Fruit fly (Drosophila melanogaster) whole organism, wandering third instar larva: ENCODE data around the gene CG34347.
A peak's percentile ranks its signal among the peaks of the same experiment; 100 is the strongest.

Experiments
- Rel ChIP-seq, 2 experiments: fragments of 200-800 bp; sonication (Bioruptor generic) in 1 of 2; optimal IDR thresholded peaks; 2 replicates in 1 of 2; 3 replicates in 1 of 2; lab custom pipeline; 2016 to 2019; ENCODE audit warnings: mild to moderate bottlenecking in 2 of 2, missing biosample characterization in 2 of 2, missing genetic modification characterization in 2 of 2, moderate library complexity in 1 of 2
- Vsx2 ChIP-seq: fragments of 200-300, 225-300 bp; sonication (Bioruptor generic); optimal IDR thresholded peaks from 2 replicates; lab custom pipeline; 2018; ENCODE audit warnings: missing biosample characterization, missing genetic modification characterization; ENCODE audit not compliant: partially characterized antibody
- psq ChIP-seq: fragments of 200-800 bp; sonication (Bioruptor generic); optimal IDR thresholded peaks from 3 replicates; lab custom pipeline; 2017; ENCODE audit warnings: missing biosample characterization, mild to moderate bottlenecking, missing genetic modification characterization, moderate library complexity

DNA sequence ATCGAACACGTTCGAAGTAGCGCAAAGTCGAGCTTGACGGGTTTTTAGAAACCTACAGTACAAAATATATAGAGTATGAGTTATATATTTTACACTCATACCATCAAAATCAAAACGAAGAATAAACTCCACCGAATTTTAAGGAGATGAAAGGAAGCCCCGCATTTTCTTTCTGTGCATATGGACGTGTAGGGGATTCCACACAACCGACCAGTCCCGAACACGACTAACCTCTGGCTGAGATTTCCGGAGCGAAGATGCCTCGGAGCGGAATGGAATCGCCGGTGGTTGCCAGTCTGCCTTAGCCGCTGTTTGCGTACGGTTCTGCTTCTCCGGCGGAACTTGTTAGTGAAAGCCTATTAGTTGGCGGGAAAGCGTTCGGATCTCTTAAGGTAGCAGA is 73.2 kb downstream of the CG34347 start:
- TF ChIP-seq psq (peak; percentile 97), Vsx2 (peak; percentile 55), Rel (GFP tag; optimal IDR thresholded peaks at IDR 0.05; lab: Kevin White, UChicago) (peak; percentile 49), Rel (tag; optimal IDR thresholded peaks at IDR 0.05; lab: Kevin White, UChicago) (peak; percentile 86)
